Worm (Caenorhabditis elegans): ENCODE results near the gene F16B4.5.

ce11 chrV:1631148-1631547 is 42.9 kb downstream of the F16B4.5 start, which contains the start of gene Y46H3D.8:
- TF ChIP-seq hlh-13 (GFP tag; optimal IDR thresholded peaks at IDR 0.05), result no peak
- no peak for TF ChIP-seq ttx-3 (tag; optimal IDR thresholded peaks at IDR 0.05)
- no peak for TF ChIP-seq lin-11 (tag; optimal IDR thresholded peaks at IDR 0.05)
- TF ChIP-seq nhr-11 (tag; optimal IDR thresholded peaks at IDR 0.05), result no peak
- no peak for TF ChIP-seq sdc-2 (tag; optimal IDR thresholded peaks at IDR 0.05)
- TF ChIP-seq ztf-16 (tag; optimal IDR thresholded peaks at IDR 0.05), result no peak
- no peak for TF ChIP-seq elt-4 (tag; optimal IDR thresholded peaks at IDR 0.05)
- TF ChIP-seq C08G9.2 (tag; optimal IDR thresholded peaks at IDR 0.05), result no peak
- TF ChIP-seq pha-4 (tag; optimal IDR thresholded peaks at IDR 0.05), result no peak
- TF ChIP-seq nfya-1 (tag; optimal IDR thresholded peaks at IDR 0.05), result no peak
- no peak for TF ChIP-seq fax-1 (tag; optimal IDR thresholded peaks at IDR 0.05)

Data from whole organism, late embryonic.